Worm (Caenorhabditis elegans): ENCODE data around the gene str-60.
"Not testable (repeated sequence)": the region's sequence is repeated elsewhere in the genome, so short reads cannot be mapped to it uniquely, and the experiment has no call there.

Gene str-60

ce11 chrV:15884698-15885097 lies 13.1 kb upstream of the str-60 start, which contains the start of gene oac-42:
TSS of gene oac-42 (minus strand) at chrV:15884798.
- TF ChIP-seq W03F9.2 (tag; optimal IDR thresholded peaks at IDR 0.05) (no peak), him-1 (tag; optimal IDR thresholded peaks at IDR 0.05) (no peak), dao-5 (tag; optimal IDR thresholded peaks at IDR 0.05) (no peak)

- TF ChIP-seq him-1 (tag; optimal IDR thresholded peaks at IDR 0.05) (no peak), dao-5 (tag; optimal IDR thresholded peaks at IDR 0.05) (no peak), W03F9.2 (tag; optimal IDR thresholded peaks at IDR 0.05) (no peak)
Observed at ce11 chrV:15885967-15886366, 11.8 kb upstream of the str-60 start, which contains the start of gene T06C12.9. TSS of gene T06C12.9 (minus strand) at chrV:15886067.

ce11 chrV:15887708-15888295 lies 10.0 kb upstream of the str-60 start:
- no peak for TF ChIP-seq W03F9.2 (tag; optimal IDR thresholded peaks at IDR 0.05)
- no peak for TF ChIP-seq dao-5 (tag; optimal IDR thresholded peaks at IDR 0.05)
- TF ChIP-seq him-1 (tag; optimal IDR thresholded peaks at IDR 0.05): no peak

- TF ChIP-seq dao-5 (tag; optimal IDR thresholded peaks at IDR 0.05): no peak
Observed at ce11 chrV:15888751-15889150, 9.0 kb upstream of the str-60 start, which contains the start of gene cgt-1. TSS of gene cgt-1 (minus strand) at chrV:15888851.

DNA sequence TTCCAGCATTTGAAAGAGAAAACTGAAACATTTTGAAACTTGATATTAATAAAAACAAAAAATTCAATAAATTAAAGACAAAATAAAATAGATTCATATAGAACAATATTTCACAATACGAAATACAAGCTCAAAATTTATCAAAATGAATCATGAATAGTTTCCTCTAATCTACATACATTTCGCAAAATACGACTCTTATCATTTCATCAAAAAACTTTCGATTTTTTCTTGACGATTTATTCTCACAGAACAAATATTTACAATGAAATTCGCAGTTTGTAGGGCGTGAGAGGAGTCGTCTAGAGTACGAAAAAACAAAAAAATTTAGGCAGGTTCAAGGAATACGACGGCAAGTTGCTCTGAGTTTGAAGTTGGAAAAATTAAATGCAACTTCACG lies 7.7 kb upstream of the str-60 start:
- no peak for TF ChIP-seq W03F9.2 (tag; optimal IDR thresholded peaks at IDR 0.05)
- no peak for TF ChIP-seq dao-5 (tag; optimal IDR thresholded peaks at IDR 0.05)
- TF ChIP-seq him-1 (tag; optimal IDR thresholded peaks at IDR 0.05): no peak

DNA sequence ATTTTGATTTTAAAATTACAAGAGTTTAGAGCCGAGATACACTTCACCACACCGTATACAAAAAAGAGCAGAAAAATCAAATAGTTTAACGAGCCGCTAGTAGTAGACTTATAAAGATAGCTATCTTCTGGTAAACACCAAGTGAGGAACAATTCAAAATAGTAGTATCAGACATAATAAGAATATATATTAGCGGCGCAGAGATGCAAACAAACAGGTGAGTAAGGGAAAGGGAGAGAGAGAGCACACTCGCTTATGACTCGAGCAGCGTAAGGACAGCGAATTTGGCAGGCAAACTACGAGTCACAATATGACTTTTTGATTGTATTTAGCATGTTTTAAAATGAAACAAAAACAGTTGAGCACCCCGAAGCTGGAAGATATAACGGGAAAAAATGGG lies 6.5 kb upstream of the str-60 start:
- TF ChIP-seq him-1 (tag; optimal IDR thresholded peaks at IDR 0.05) (no peak), dao-5 (tag; optimal IDR thresholded peaks at IDR 0.05) (no peak), W03F9.2 (tag; optimal IDR thresholded peaks at IDR 0.05) (no peak)

DNA sequence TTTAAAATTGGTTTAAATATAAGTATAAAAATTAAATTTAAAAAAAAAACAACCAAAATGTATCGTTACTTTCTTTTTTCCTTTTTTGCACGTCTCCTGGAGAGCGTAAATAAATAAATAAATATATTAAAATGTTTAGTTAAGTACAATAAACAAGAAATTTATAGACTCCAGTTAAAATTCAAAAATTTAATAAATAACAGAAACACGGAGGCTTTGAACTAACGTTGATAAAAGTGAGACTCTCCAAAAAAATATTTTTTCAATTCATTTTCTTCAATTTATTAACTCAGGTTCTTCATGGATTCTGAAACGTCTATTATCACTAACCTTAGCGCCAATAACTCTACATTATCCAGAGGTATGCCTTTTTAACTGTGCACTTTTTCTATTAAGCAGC lies 6.0 kb upstream of the str-60 start, which contains the start of gene T06C12.12:
TSS of gene T06C12.12 (plus strand) at position 301 of the 400 bp plus-strand sequence.
- TF ChIP-seq dao-5 (tag; optimal IDR thresholded peaks at IDR 0.05) (no peak), him-1 (tag; optimal IDR thresholded peaks at IDR 0.05) (no peak)

DNA sequence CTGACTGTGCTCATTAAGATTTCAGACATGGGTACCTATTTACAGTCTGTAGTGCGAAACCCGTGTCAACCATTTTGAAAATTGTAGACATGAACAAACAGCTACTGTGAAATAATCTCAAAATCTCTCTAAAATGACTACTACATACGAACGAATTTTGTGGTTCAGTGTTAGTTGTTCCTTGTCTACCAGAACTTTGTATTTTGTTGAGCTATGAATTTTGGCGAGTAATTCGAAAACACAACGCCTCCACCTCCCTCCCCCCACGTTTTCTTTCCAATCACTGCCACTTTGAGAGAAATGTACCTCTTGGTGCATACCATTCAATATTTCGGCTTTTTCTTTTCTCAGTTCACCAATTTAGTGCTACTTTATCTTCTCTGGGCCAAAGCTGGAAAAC lies 5.1 kb upstream of the str-60 start, which contains the start of gene T06C12.11:
TSS of gene T06C12.11 (plus strand) at position 301 of the 400 bp plus-strand sequence.
- no peak for TF ChIP-seq dao-5 (tag; optimal IDR thresholded peaks at IDR 0.05)
- no peak for TF ChIP-seq W03F9.2 (tag; optimal IDR thresholded peaks at IDR 0.05)
- TF ChIP-seq him-1 (tag; optimal IDR thresholded peaks at IDR 0.05): no peak

DNA sequence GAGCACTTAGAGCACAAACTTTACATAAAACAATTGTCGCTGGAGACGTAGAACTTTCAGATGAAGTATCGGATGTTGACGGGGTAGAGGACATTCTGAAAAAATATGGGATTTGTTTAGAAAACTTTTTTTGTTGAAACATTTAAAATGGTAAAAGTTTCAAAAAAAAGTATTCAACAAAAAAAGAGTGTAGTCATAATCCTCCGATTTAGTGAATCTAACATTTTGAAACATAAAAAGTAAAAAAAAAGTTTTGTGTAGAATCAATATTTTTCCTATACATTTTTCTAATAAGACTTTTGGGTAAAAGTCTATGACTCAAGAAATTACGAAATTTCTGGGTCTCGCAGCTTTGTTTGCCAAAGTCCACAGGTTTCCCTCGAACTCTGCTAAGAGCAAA lies 1.1 kb upstream of the str-60 start, which contains the start of gene nhr-213:
TSS of gene nhr-213 (minus strand) at position 101 of the 400 bp plus-strand sequence.
- TF ChIP-seq W03F9.2 (tag; optimal IDR thresholded peaks at IDR 0.05) (no peak), him-1 (tag; optimal IDR thresholded peaks at IDR 0.05) (no peak), dao-5 (tag; optimal IDR thresholded peaks at IDR 0.05) (no peak)

DNA sequence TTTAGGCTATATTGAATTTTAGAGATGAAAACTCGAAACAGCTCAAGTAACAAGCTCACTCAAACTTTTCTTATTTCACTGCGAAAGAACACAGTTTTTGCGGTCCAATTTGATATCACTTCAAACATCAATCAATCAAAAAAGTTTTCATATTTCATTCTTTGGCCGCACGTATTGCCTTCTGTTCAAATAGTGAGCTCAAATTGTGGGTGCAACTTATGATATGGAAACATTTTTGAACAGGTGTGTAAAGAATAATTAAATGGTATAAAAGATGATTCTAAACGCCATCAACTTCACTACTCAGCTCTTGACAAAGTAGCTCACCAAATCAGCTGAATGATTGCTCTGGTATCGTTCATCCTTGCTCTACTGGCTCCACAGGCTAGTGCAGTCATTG lies 1.9 kb downstream of the str-60 start, which contains the start of gene T06C12.14:
TSS of gene T06C12.14 (plus strand) at position 301 of the 400 bp plus-strand sequence.
- TF ChIP-seq him-1 (tag; optimal IDR thresholded peaks at IDR 0.05): no peak
- no peak for TF ChIP-seq W03F9.2 (tag; optimal IDR thresholded peaks at IDR 0.05)
- TF ChIP-seq dao-5 (tag; optimal IDR thresholded peaks at IDR 0.05): no peak

DNA sequence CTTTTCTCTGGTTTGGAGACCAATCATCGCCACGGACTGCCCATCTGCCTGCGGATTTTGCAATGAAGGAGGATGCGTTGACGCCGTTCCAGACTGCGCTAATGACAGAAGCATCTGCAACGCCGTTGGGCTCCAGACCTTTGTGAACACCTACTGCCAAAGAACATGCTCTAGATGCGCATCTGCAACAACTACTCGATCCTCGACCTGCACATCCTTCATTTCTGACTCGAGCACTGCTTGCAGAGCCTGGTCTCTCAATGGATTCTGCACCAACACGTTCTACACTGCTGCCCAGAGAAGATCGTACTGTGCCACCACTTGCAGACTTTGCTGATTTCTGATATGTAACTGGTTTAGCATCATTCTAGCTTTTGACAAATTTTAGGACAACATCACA lies 2.8 kb downstream of the str-60 start:
- TF ChIP-seq him-1 (tag; optimal IDR thresholded peaks at IDR 0.05) (no peak), dao-5 (tag; optimal IDR thresholded peaks at IDR 0.05) (no peak), W03F9.2 (tag; optimal IDR thresholded peaks at IDR 0.05) (no peak)

ce11 chrV:15905530-15905929 lies 7.7 kb downstream of the str-60 start, which contains the start of the genes F35E8.1 and F35E8.2:
TSS of gene F35E8.1 (minus strand) at chrV:15905630.
TSS of gene F35E8.2 (plus strand) at chrV:15905661.
- not testable (repeated sequence) for TF ChIP-seq W03F9.2, him-1, dao-5 (tag; optimal IDR thresholded peaks at IDR 0.05)

ce11 chrV:15911848-15912247 lies 14.1 kb downstream of the str-60 start, which contains the start of gene F35E8.6:
TSS of gene F35E8.6 (plus strand) at chrV:15912148.
- no peak for TF ChIP-seq him-1 (tag; optimal IDR thresholded peaks at IDR 0.05)

ce11 chrV:15912677-15913076 lies 14.9 kb downstream of the str-60 start:
- TF ChIP-seq him-1 (tag; optimal IDR thresholded peaks at IDR 0.05) (no peak), dao-5 (tag; optimal IDR thresholded peaks at IDR 0.05) (no peak), W03F9.2 (tag; optimal IDR thresholded peaks at IDR 0.05) (no peak)

DNA sequence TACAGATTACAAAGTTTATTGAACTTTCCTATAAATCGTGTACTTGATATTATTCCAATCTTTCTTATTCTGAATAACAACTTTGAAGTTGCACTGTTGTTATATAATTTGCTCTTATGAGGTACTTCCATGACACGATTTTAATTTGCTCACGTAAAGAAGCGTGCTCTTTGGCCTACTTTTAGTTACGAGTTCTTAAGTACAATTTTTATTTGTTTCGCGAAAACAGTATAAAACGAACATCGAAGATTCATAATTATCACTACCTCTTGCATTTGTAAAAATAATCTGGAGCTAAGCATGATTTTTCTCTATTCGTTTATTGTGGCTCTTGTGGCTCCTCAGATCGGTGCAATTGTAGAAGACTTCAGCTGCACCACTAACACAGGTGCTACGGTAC lies 15.9 kb downstream of the str-60 start, which contains the start of gene F35E8.7:
TSS of gene F35E8.7 (plus strand) at position 301 of the 400 bp plus-strand sequence.
- TF ChIP-seq W03F9.2 (tag; optimal IDR thresholded peaks at IDR 0.05) (no peak), dao-5 (tag; optimal IDR thresholded peaks at IDR 0.05) (no peak), him-1 (tag; optimal IDR thresholded peaks at IDR 0.05) (no peak)
